Worm (Caenorhabditis elegans): Measurements from ENCODE around the gene clec-34.

DNA sequence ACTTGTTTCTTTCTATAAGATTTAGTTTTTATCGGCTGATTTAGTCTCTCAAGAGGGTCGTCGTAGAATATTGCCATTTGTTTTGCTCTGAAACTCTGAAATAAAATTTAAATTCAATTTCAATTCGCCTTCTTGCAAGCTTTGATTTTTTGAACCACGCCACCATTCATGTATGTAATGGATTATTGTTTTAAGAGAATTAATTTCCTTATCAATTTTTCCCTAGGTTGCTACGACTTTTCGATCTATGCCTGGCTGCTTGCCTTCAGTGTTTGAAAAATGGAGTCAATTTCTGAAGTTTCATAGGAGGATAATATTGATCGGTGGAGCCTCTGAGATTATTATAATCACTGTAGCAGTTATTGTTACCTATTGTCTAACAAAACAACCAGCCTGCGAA lies at the start of gene clec-34, which contains the start of gene clec-38:
- TF ChIP-seq him-1 (tag; optimal IDR thresholded peaks at IDR 0.05): no peak
- no peak for TF ChIP-seq W03F9.2 (tag; optimal IDR thresholded peaks at IDR 0.05)

Measured in whole organism, L4/young adult.